Worm (Caenorhabditis elegans): ENCODE measurements around the gene C41A3.2.

DNA sequence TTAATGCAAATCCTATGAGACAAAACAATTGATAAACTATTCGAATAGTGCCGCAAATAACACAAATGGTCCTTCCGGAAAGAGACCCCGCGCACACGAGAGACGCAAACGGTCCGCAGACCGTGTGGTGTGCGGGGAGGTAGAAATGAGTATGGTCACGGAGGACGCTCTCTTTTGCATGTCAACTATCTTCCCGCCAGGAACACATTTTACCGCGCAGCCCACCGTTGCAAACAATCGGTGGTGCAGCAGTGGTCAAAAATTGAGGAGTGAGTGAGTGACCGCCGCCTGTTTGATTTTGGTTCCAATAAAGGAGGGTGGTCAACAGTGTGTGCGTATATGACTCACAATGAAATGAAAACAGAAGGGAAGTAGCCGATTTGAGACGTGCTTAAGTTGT lies 53.5 kb downstream of the C41A3.2 start:
- TF ChIP-seq nhr-11 (tag; optimal IDR thresholded peaks at IDR 0.05) (no peak), egl-27 (tag; optimal IDR thresholded peaks at IDR 0.05) (no peak), lin-13 (GFP tag; optimal IDR thresholded peaks at IDR 0.05) (no peak), ces-1 (GFP tag; optimal IDR thresholded peaks at IDR 0.05) (no peak), snpc-4 (tag; optimal IDR thresholded peaks at IDR 0.05) (no peak), nhr-28 (tag; optimal IDR thresholded peaks at IDR 0.05) (no peak), ztf-11 (tag; optimal IDR thresholded peaks at IDR 0.05) (no peak)

All from whole organism, L4 larva.